Fruit fly (Drosophila melanogaster) whole organism, embryonic: Measurements from ENCODE around the gene Mst77F.
A peak's percentile ranks its signal among the peaks of the same experiment; 100 is the strongest.

Experiments used
- Abd-B ChIP-seq: fragments of 200-800 bp; sonication (Bioruptor generic); optimal IDR thresholded peaks from 2 replicates; lab custom pipeline; 2018; ENCODE audit warnings: missing biosample characterization, mild to moderate bottlenecking, missing genetic modification characterization, moderate library complexity
- B-H1 ChIP-seq: fragments of 200-800 bp; sonication (Bioruptor generic); IDR thresholded peaks from 3 replicates; pipeline ENCODE4 v1.3.6; 2022; ENCODE audit warnings: missing biosample characterization, missing genetic modification characterization
- CG11560 ChIP-seq: fragments of 200-800 bp; sonication (Bioruptor generic); IDR thresholded peaks from 3 replicates; pipeline ENCODE4 v1.3.6; 2022; ENCODE audit warnings: missing biosample characterization, missing genetic modification characterization
- CG17612 ChIP-seq: fragments of 200-800 bp; sonication (Bioruptor generic); IDR thresholded peaks from 2 replicates; pipeline ENCODE4 v1.3.6; 2022; ENCODE audit warnings: missing biosample characterization, missing genetic modification characterization
- CG4617 ChIP-seq: fragments of 200-800 bp; sonication (Bioruptor generic); optimal IDR thresholded peaks from 3 replicates; lab custom pipeline; 2016; ENCODE audit warnings: missing biosample characterization, missing genetic modification characterization, borderline replicate concordance
- CG4707 ChIP-seq: fragments of 200-800 bp; sonication (Bioruptor generic); optimal IDR thresholded peaks from 2 replicates; lab custom pipeline; 2018; ENCODE audit warnings: missing biosample characterization, mild to moderate bottlenecking, missing genetic modification characterization, moderate library complexity
- CG8478 ChIP-seq: fragments of >200 bp; optimal IDR thresholded peaks from 2 replicates; lab custom pipeline; 2018
- CG9215 ChIP-seq: fragments of 200-800 bp; sonication (Bioruptor generic); IDR thresholded peaks from 2 replicates; pipeline ENCODE4 v1.3.6; 2022; ENCODE audit warnings: missing biosample characterization, missing genetic modification characterization
- Dfd ChIP-seq, 2 experiments: fragments of >200 bp; optimal IDR thresholded peaks; 2 replicates each; lab custom pipeline; 2017; ENCODE audit warnings: missing biosample characterization in 2 of 2, missing genetic modification characterization in 2 of 2
- Dll ChIP-seq: fragments of 200-800 bp; sonication (Bioruptor generic); IDR thresholded peaks from 4 replicates; pipeline ENCODE4 v1.3.6; 2022; ENCODE audit warnings: missing biosample characterization, missing genetic modification characterization; ENCODE audit not compliant: partially characterized antibody
- Mes4 ChIP-seq: fragments of 200-800 bp; sonication (Bioruptor generic); optimal IDR thresholded peaks from 2 replicates; lab custom pipeline; 2016; ENCODE audit warnings: missing biosample characterization, missing genetic modification characterization
- stc ChIP-seq: fragments of 200-800 bp; sonication (Bioruptor generic); IDR thresholded peaks from 2 replicates; pipeline ENCODE4 v1.3.6; 2022; ENCODE audit warnings: missing biosample characterization, missing genetic modification characterization
- unpg ChIP-seq: fragments of 200-800 bp; sonication (Bioruptor generic); optimal IDR thresholded peaks from 3 replicates; lab custom pipeline; 2018; ENCODE audit warnings: missing biosample characterization, mild to moderate bottlenecking, missing genetic modification characterization, moderate library complexity

- TF ChIP-seq CG4707 (no peak), CG9215 (no peak), Dll (GFP tag; lab: Robert Waterston, UW) (no peak; the same call in 3 of the 4 replicates), stc (GFP tag; lab: Robert Waterston, UW) (peak; percentile 25; the same call in 1 of the 2 replicates), CG8478 (lab: Kevin White, UChicago) (no peak), CG4617 (no peak), Abd-B (GFP tag; lab: Kevin White, UChicago) (peak; percentile 33), CG17612 (no peak), CG11560 (tag; lab: Robert Waterston, UW) (no peak), Mes4 (GFP tag; lab: Kevin White, UChicago) (no peak), Dfd (GFP tag; optimal IDR thresholded peaks at IDR 0.05; lab: Kevin White, UChicago) (no peak), unpg (peak; percentile 8), B-H1 (no peak; the same call in 2 of the 3 replicates)
Observed at dm6 chr3L:20784812-20785671, 32.8 kb downstream of the Mst77F start.
